Fruit fly (Drosophila melanogaster) whole organism, embryonic: ENCODE measurements around the gene Hem.

Source experiments
- BEAF-32 ChIP-seq: fragments of 200-800 bp; sonication (Bioruptor generic); optimal IDR thresholded peaks from 3 replicates; lab custom pipeline; 2017; ENCODE audit warnings: missing biosample characterization, missing genetic modification characterization, mild to moderate bottlenecking, moderate library complexity, missing genetic modification reagents
- Blimp-1 ChIP-seq: fragments of 200-800 bp; sonication (Bioruptor generic); optimal IDR thresholded peaks from 3 replicates; lab custom pipeline; 2018; ENCODE audit warnings: missing biosample characterization, missing genetic modification characterization, mild to moderate bottlenecking, moderate library complexity, missing genetic modification reagents
- C15 ChIP-seq: fragments of 200-800 bp; sonication (Bioruptor generic); IDR thresholded peaks from 3 replicates; pipeline ENCODE4 v1.3.6; 2022; ENCODE audit warnings: missing biosample characterization, missing genetic modification characterization
- CG10543 ChIP-seq: fragments of 200-800 bp; sonication (Bioruptor generic); optimal IDR thresholded peaks from 3 replicates; lab custom pipeline; 2017; ENCODE audit warnings: missing biosample characterization, mild to moderate bottlenecking, missing genetic modification characterization, moderate library complexity
- CG11398 ChIP-seq: fragments of 200-800 bp; sonication (Bioruptor generic); optimal IDR thresholded peaks from 2 replicates; lab custom pipeline; 2016; ENCODE audit warnings: missing biosample characterization, missing genetic modification characterization
- CG12155 ChIP-seq: fragments of 200-800 bp; sonication (Bioruptor generic); optimal IDR thresholded peaks from 3 replicates; lab custom pipeline; 2016; ENCODE audit warnings: missing biosample characterization, missing genetic modification characterization
- CG12659 ChIP-seq: fragments of 200-800 bp; sonication (Bioruptor generic); optimal IDR thresholded peaks from 3 replicates; lab custom pipeline; 2017; ENCODE audit warnings: mild to moderate bottlenecking, missing biosample characterization, missing genetic modification reagents, missing genetic modification characterization
- CG13287 ChIP-seq: fragments of 200-800 bp; sonication (Bioruptor generic); IDR thresholded peaks from 2 replicates; pipeline ENCODE4 v1.3.6; 2022; ENCODE audit warnings: missing biosample characterization, missing genetic modification characterization; ENCODE audit not compliant: partially characterized antibody
- CG13296 ChIP-seq: fragments of 200-800 bp; sonication (Bioruptor generic); optimal IDR thresholded peaks from 3 replicates; lab custom pipeline; 2018; ENCODE audit warnings: missing biosample characterization, mild to moderate bottlenecking, missing genetic modification characterization
- CG13424 ChIP-seq: fragments of 200-800 bp; sonication (Bioruptor generic); optimal IDR thresholded peaks from 2 replicates; lab custom pipeline; 2019; ENCODE audit warnings: missing biosample characterization, mild to moderate bottlenecking, missing genetic modification characterization, moderate library complexity
- CG14014 ChIP-seq: fragments of 200-800 bp; sonication (Bioruptor generic); IDR thresholded peaks from 2 replicates; pipeline ENCODE4 v1.3.6; 2022; ENCODE audit warnings: missing biosample characterization, missing genetic modification characterization
- CG15601 ChIP-seq: fragments of 200-800 bp; sonication (Bioruptor generic); optimal IDR thresholded peaks from 3 replicates; lab custom pipeline; 2019; ENCODE audit warnings: missing biosample characterization, mild to moderate bottlenecking, missing genetic modification characterization, moderate library complexity
- CG17829 ChIP-seq: fragments of 200-800 bp; optimal IDR thresholded peaks from 2 replicates; lab custom pipeline; 2019; ENCODE audit warnings: missing biosample characterization, mild to moderate bottlenecking, missing genetic modification characterization, moderate library complexity
- CG1832 ChIP-seq: fragments of 200-800 bp; sonication (Bioruptor generic); optimal IDR thresholded peaks from 2 replicates; lab custom pipeline; 2017; ENCODE audit warnings: missing biosample characterization, mild to moderate bottlenecking, missing genetic modification characterization, inconsistent platforms
- CG2116 ChIP-seq: fragments of 200-800 bp; sonication (Bioruptor generic); optimal IDR thresholded peaks from 3 replicates; lab custom pipeline; 2018; ENCODE audit warnings: missing biosample characterization, mild to moderate bottlenecking, missing genetic modification characterization
- CG30403 ChIP-seq: fragments of 200-800 bp; sonication (Bioruptor generic); optimal IDR thresholded peaks from 3 replicates; lab custom pipeline; 2016; ENCODE audit warnings: missing biosample characterization, missing genetic modification characterization
- CG32532 ChIP-seq: fragments of 200-800 bp; sonication (Bioruptor generic); IDR thresholded peaks from 2 replicates; pipeline ENCODE4 v1.3.6; 2022; ENCODE audit warnings: missing biosample characterization, missing genetic modification characterization
- CG33213 ChIP-seq: fragments of 200-800 bp; sonication (Bioruptor generic); optimal IDR thresholded peaks from 3 replicates; lab custom pipeline; 2016; ENCODE audit warnings: missing biosample characterization, missing genetic modification characterization
- CG8924 ChIP-seq: fragments of 200-800 bp; optimal IDR thresholded peaks from 3 replicates; lab custom pipeline; 2019; ENCODE audit warnings: missing biosample characterization, mild to moderate bottlenecking, missing genetic modification characterization, moderate library complexity
- CG8944 ChIP-seq: fragments of 200-800 bp; sonication (Bioruptor generic); optimal IDR thresholded peaks from 3 replicates; lab custom pipeline; 2016; ENCODE audit warnings: missing biosample characterization, missing genetic modification characterization
- CG9932 ChIP-seq: fragments of 200-800 bp; sonication (Bioruptor generic); IDR thresholded peaks from 2 replicates; pipeline ENCODE4 v1.3.6; 2022; ENCODE audit warnings: missing biosample characterization, missing genetic modification characterization
- CHES-1-like ChIP-seq: fragments of 200-800 bp; sonication (Bioruptor generic); optimal IDR thresholded peaks from 2 replicates; lab custom pipeline; 2016; ENCODE audit warnings: missing biosample characterization, missing genetic modification characterization
- Chrac-16 ChIP-seq: fragments of 200-800 bp; sonication (Bioruptor generic); optimal IDR thresholded peaks from 3 replicates; lab custom pipeline; 2016; ENCODE audit warnings: missing biosample characterization, missing genetic modification characterization
- Doc3 ChIP-seq: fragments of 200-800 bp; sonication (Bioruptor generic); IDR thresholded peaks from 3 replicates; pipeline ENCODE4 v1.3.6; 2022; ENCODE audit warnings: missing biosample characterization, missing genetic modification characterization; ENCODE audit not compliant: partially characterized antibody
- Eip74EF ChIP-seq, 2 experiments: fragments of 200-800 bp in 1 of 2; fragments of >200 bp in 1 of 2; sonication (Bioruptor generic) in 1 of 2; optimal IDR thresholded peaks; 2 replicates each; lab custom pipeline; 2017 to 2019; ENCODE audit warnings: missing biosample characterization in 2 of 2, missing genetic modification characterization in 2 of 2, mild to moderate bottlenecking in 1 of 2, moderate library complexity in 1 of 2
- Gsc ChIP-seq: fragments of 200-800 bp; sonication (Bioruptor generic); IDR thresholded peaks from 2 replicates; pipeline ENCODE4 v1.3.6; 2022; ENCODE audit warnings: missing biosample characterization, missing genetic modification characterization
- Hmr ChIP-seq: fragments of 200-800 bp; sonication (Bioruptor generic); optimal IDR thresholded peaks from 3 replicates; lab custom pipeline; 2017; ENCODE audit warnings: mild to moderate bottlenecking, missing biosample characterization, missing genetic modification reagents, missing genetic modification characterization
- Lhr ChIP-seq: fragments of 200-800 bp; sonication (Bioruptor generic); optimal IDR thresholded peaks from 3 replicates; lab custom pipeline; 2017; ENCODE audit warnings: mild to moderate bottlenecking, missing biosample characterization, missing genetic modification reagents, missing genetic modification characterization
- Meics ChIP-seq: fragments of 200-800 bp; sonication (Bioruptor generic); optimal IDR thresholded peaks from 2 replicates; lab custom pipeline; 2017; ENCODE audit warnings: missing biosample characterization, mild to moderate bottlenecking, missing genetic modification characterization
- NFAT ChIP-seq: fragments of 200-800 bp; sonication (Bioruptor generic); IDR thresholded peaks from 2 replicates; pipeline ENCODE4 v1.3.6; 2022; ENCODE audit warnings: missing biosample characterization, missing genetic modification characterization
- Rfx ChIP-seq: fragments of 200-800 bp; sonication (Bioruptor generic); IDR thresholded peaks from 2 replicates; pipeline ENCODE4 v1.3.6; 2022; ENCODE audit warnings: missing biosample characterization, missing genetic modification characterization
- YL-1 ChIP-seq: fragments of 200-800 bp; sonication (Bioruptor generic); optimal IDR thresholded peaks from 3 replicates; lab custom pipeline; 2017; ENCODE audit warnings: missing biosample characterization, mild to moderate bottlenecking, missing genetic modification characterization
- al ChIP-seq: fragments of 200-800 bp; sonication (Bioruptor generic); IDR thresholded peaks from 2 replicates; pipeline ENCODE4 v1.3.6; 2022; ENCODE audit warnings: missing biosample characterization, missing genetic modification characterization
- amos ChIP-seq: fragments of 200-800 bp; sonication (Bioruptor generic); IDR thresholded peaks from 2 replicates; pipeline ENCODE4 v1.3.6; 2022; ENCODE audit warnings: missing biosample characterization, missing genetic modification characterization; ENCODE audit not compliant: partially characterized antibody
- ap ChIP-seq: fragments of 200-800 bp; sonication (Bioruptor generic); IDR thresholded peaks from 2 replicates; pipeline ENCODE4 v1.3.6; 2022; ENCODE audit warnings: missing biosample characterization, missing genetic modification characterization
- crp ChIP-seq, 2 experiments: fragments of 200-800 bp; sonication (Bioruptor generic); optimal IDR thresholded peaks; 2 replicates in 1 of 2; 3 replicates in 1 of 2; lab custom pipeline; 2017; ENCODE audit warnings: missing biosample characterization in 2 of 2, missing genetic modification characterization in 2 of 2, mild to moderate bottlenecking in 1 of 2, moderate library complexity in 1 of 2
- grn ChIP-seq: fragments of 200-800 bp; sonication (Bioruptor generic); optimal IDR thresholded peaks from 3 replicates; lab custom pipeline; 2017; ENCODE audit warnings: missing biosample characterization, missing genetic modification characterization
- ind ChIP-seq: fragments of 200-800 bp; sonication (Bioruptor generic); optimal IDR thresholded peaks from 3 replicates; lab custom pipeline; 2016; ENCODE audit warnings: missing biosample characterization, missing genetic modification characterization
- onecut ChIP-seq: fragments of 200-800 bp; sonication (Bioruptor generic); IDR thresholded peaks from 2 replicates; pipeline ENCODE4 v1.3.6; 2022; ENCODE audit warnings: missing biosample characterization, missing genetic modification characterization
- phol ChIP-seq: fragments of 200-800 bp; sonication (Bioruptor generic); optimal IDR thresholded peaks from 3 replicates; lab custom pipeline; 2018; ENCODE audit warnings: missing biosample characterization, mild to moderate bottlenecking, missing genetic modification characterization, moderate library complexity
- schlank ChIP-seq: fragments of 200-800 bp; sonication (Bioruptor generic); optimal IDR thresholded peaks from 2 replicates; lab custom pipeline; 2018; ENCODE audit warnings: missing biosample characterization, mild to moderate bottlenecking, missing genetic modification characterization
- sens ChIP-seq: fragments of 200-800 bp; sonication (Bioruptor generic); peaks from one replicate; lab custom pipeline; 2016; ENCODE audit warnings: missing biosample characterization, missing genetic modification characterization
- slbo ChIP-seq: fragments of 200-800 bp; sonication (Bioruptor generic); IDR thresholded peaks from 2 replicates; pipeline ENCODE4 v1.3.6; 2022; ENCODE audit warnings: missing biosample characterization, missing genetic modification characterization
- tgo ChIP-seq: fragments of 200-800 bp; sonication (Bioruptor generic); IDR thresholded peaks from 3 replicates; pipeline ENCODE4 v1.3.6; 2022; ENCODE audit warnings: missing biosample characterization, missing genetic modification characterization
- trem ChIP-seq: fragments of 200-800 bp; optimal IDR thresholded peaks from 3 replicates; lab custom pipeline; 2019; ENCODE audit warnings: missing biosample characterization, mild to moderate bottlenecking, missing genetic modification characterization, moderate library complexity
- unpg ChIP-seq: fragments of 200-800 bp; sonication (Bioruptor generic); optimal IDR thresholded peaks from 3 replicates; lab custom pipeline; 2018; ENCODE audit warnings: missing biosample characterization, mild to moderate bottlenecking, missing genetic modification characterization, moderate library complexity
- vfl ChIP-seq: fragments of 200-800 bp; sonication (Bioruptor generic); optimal IDR thresholded peaks from 2 replicates; lab custom pipeline; 2016; ENCODE audit warnings: missing biosample characterization, missing genetic modification characterization
- zen ChIP-seq: fragments of 200-800 bp; sonication (Bioruptor generic); optimal IDR thresholded peaks from 3 replicates; lab custom pipeline; 2018; ENCODE audit warnings: missing biosample characterization, mild to moderate bottlenecking, missing genetic modification characterization, moderate library complexity

Hem gene

DNA sequence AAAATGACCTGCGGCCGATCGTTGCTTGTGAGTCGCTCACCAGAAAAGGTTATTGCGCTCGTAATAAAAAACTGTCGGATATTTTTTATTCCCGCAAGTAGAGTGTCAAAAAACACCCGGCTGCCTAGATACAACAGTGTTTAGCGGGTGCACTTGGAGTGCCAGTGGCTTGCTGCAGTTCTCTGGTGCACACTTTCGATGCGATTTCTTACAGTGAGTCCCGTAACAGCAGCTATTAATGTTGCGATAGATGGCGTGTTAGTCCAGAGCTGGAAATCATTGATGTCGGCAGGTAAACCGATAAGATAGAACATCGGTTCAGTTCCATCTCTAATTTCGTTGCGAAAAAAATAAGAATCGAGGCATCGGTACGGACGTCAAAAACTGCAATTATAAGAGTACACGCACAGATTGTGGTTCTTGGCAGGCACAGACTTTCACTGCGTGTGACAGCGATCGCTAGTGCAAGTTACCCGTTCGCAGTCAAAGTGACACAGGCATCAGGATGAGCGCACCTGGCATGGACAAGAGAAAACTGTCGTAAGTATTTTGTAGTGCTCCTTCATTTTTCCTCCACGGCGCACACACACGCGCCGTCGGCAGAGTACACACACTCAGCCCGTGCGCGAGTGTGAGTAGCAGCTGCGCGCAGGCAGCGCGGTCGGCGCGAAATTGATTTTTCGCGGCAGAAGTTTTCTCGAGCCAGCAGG, 20.6 kb downstream of the Hem start, which contains the start of gene Csp (continued):
- TF ChIP-seq CG14014 (GFP tag; lab: Robert Waterston, UW) (peak; percentile 46; the same call in 1 of the 2 replicates), Meics (GFP tag; lab: Kevin White, UChicago) (peak; percentile 9), schlank (no peak), crp (GFP tag; optimal IDR thresholded peaks at IDR 0.05; lab: Kevin White, UChicago) (peak in 1 of 2 experiments; percentile 43), Eip74EF (GFP tag; optimal IDR thresholded peaks at IDR 0.05; lab: Kevin White, UChicago) (peak in 1 of 2 experiments; percentile 29), CG11398 (GFP tag; lab: Kevin White, UChicago) (no peak), CG13296 (peak; percentile 13), trem (tag; lab: Kevin White, UChicago) (peak; percentile 66), CG17829 (peak; percentile 19), CG1832 (GFP tag; lab: Kevin White, UChicago) (no peak), CG13287 (GFP tag; lab: Robert Waterston, UW) (peak; percentile 62), CG10543 (peak; percentile 44), CG13424 (tag; lab: Kevin White, UChicago) (peak; percentile 22), YL-1 (GFP tag; lab: Kevin White, UChicago) (peak; percentile 72), zen (tag; lab: Kevin White, UChicago) (peak; percentile 48), tgo (0 out of 3 replicates have a peak, but pooled peaks have one; percentile 25), phol (tag; lab: Kevin White, UChicago) (peak; percentile 43), vfl (no peak), Chrac-16 (peak; percentile 23), CG8944 (GFP tag; lab: Kevin White, UChicago) (peak; percentile 33), CG12155 (GFP tag; lab: Kevin White, UChicago) (peak; percentile 16), sens (GFP tag; lab: Kevin White, UChicago) (peak; percentile 76), C15 (GFP tag; lab: Robert Waterston, UW) (no peak), grn (peak; percentile 30), Hmr (GFP tag; lab: Kevin White, UChicago) (peak; percentile 48), NFAT (GFP tag; lab: Robert Waterston, UW) (peak; percentile 45; the same call in 1 of the 2 replicates), ind (GFP tag; lab: Kevin White, UChicago) (peak; percentile 15), CG32532 (GFP tag; lab: Robert Waterston, UW) (peak; percentile 45; the same call in 1 of the 2 replicates), amos (GFP tag; lab: Robert Waterston, UW) (peak; percentile 68), Lhr (GFP tag; lab: Kevin White, UChicago) (peak; percentile 10), CG15601 (no peak), ap (GFP tag; lab: Robert Waterston, UW) (no peak), CG9932 (peak; percentile 50; the same call in 1 of the 2 replicates), CG12659 (GFP tag; lab: Kevin White, UChicago) (peak; percentile 58), Blimp-1 (GFP tag; lab: Kevin White, UChicago) (peak; percentile 15), Rfx (GFP tag; lab: Robert Waterston, UW) (peak; percentile 57; the same call in 1 of the 2 replicates), slbo (GFP tag; lab: Robert Waterston, UW) (peak; percentile 53; the same call in 1 of the 2 replicates), Doc3 (GFP tag; lab: Robert Waterston, UW) (0 out of 3 replicates have a peak, but pooled peaks have one; percentile 11), CHES-1-like (GFP tag; lab: Kevin White, UChicago) (peak; percentile 63), al (GFP tag; lab: Robert Waterston, UW) (0 out of 2 replicates have a peak, but pooled peaks have one; percentile 13), Gsc (no peak), onecut (peak; percentile 99), CG2116 (GFP tag; lab: Kevin White, UChicago) (peak; percentile 78), CG33213 (GFP tag; lab: Kevin White, UChicago) (peak; percentile 6), BEAF-32 (GFP tag; lab: Kevin White, UChicago) (peak; percentile 72), CG30403 (peak; percentile 12), CG8924 (tag; lab: Kevin White, UChicago) (peak; percentile 24), unpg (GFP tag; lab: Kevin White, UChicago) (peak; percentile 2)
